Worm (Caenorhabditis elegans) whole organism, L4 larva: ENCODE data around the gene srt-17.

Source experiments
- ceh-28 ChIP-seq: fragments of 150-350 bp; optimal IDR thresholded peaks from 2 replicates; lab custom pipeline; 2014; ENCODE audit warnings: missing biosample characterization, missing genetic modification reagents, missing genetic modification characterization
- egl-27 ChIP-seq: sonication (generic microtip); optimal IDR thresholded peaks from 3 replicates; lab custom pipeline; 2017; ENCODE audit warnings: missing biosample characterization, missing genetic modification reagents, missing genetic modification characterization
- lin-1 ChIP-seq: fragments of 200-800 bp; sonication (Bioruptor generic); IDR thresholded peaks from 2 replicates; pipeline ENCODE4 v1.3.6; 2022; ENCODE audit warnings: missing genetic modification reagents, missing genetic modification characterization, missing compliant biosample characterization
- lin-39 ChIP-seq: fragments of 150-350 bp; optimal IDR thresholded peaks from 2 replicates; lab custom pipeline; 2014; ENCODE audit warnings: missing biosample characterization, missing genetic modification reagents, missing genetic modification characterization
- lsy-2 ChIP-seq, 2 experiments: fragments of 150-350 bp in 1 of 2; sonication (generic microtip) in 1 of 2; optimal IDR thresholded peaks; 2 replicates each; lab custom pipeline; 2014 to 2017; ENCODE audit warnings: missing biosample characterization in 2 of 2, missing genetic modification characterization in 2 of 2
- pqm-1 ChIP-seq: sonication (generic microtip); optimal IDR thresholded peaks from 2 replicates; lab custom pipeline; 2017; ENCODE audit warnings: missing biosample characterization, missing genetic modification characterization
- saeg-2 ChIP-seq: fragments of 200-800 bp; sonication (Bioruptor generic); IDR thresholded peaks from 2 replicates; pipeline ENCODE4 v1.3.6; 2022; ENCODE audit warnings: missing genetic modification reagents, missing genetic modification characterization, missing compliant biosample characterization
- unc-62 ChIP-seq, 3 experiments: fragments of 150-350 bp in 1 of 3; sonication (generic microtip); optimal IDR thresholded peaks in 2 of 3; peaks in 1 of 3; 1 replicate in 1 of 3; 2 replicates in 2 of 3; lab custom pipeline; 2014 to 2017; ENCODE audit warnings: missing biosample characterization in 3 of 3, missing genetic modification characterization in 3 of 3, missing genetic modification reagents in 3 of 3, missing genotype in 1 of 3
- ztf-11 ChIP-seq: fragments of 150-350 bp; optimal IDR thresholded peaks from 2 replicates; lab custom pipeline; 2014; ENCODE audit warnings: missing biosample characterization, missing genetic modification characterization

DNA sequence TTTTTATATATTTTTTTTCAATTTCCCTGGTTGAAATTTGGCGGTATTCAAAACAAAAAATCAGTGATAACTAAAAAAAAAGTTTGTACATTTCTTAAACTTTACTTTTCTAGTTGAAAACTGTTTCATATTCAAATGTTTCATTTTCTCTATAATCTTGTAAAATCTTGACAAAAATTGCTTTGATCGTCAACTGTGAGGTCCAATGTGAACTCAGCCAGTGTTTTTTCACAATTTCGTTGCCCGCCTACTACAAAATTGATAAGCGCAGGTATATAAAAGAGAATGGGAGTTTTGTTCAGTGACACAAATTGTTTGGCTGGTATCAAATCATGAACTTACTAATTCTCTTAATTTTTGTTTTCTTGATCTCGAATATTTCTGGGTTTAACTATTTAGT, 22.1 kb upstream of the srt-17 start, which contains the start of gene ugt-42:
- no peak for TF ChIP-seq lsy-2 (tag; optimal IDR thresholded peaks at IDR 0.05; lab: Kevin White, UChicago)
- TF ChIP-seq egl-27 = no peak
- no peak for TF ChIP-seq unc-62 (GFP tag; optimal IDR thresholded peaks at IDR 0.05 in 1 of 2; lab: Kevin White, UChicago)
- TF ChIP-seq unc-62 (tag; optimal IDR thresholded peaks at IDR 0.05; lab: Kevin White, UChicago) = no peak
- TF ChIP-seq lin-1 = no peak
- no peak for TF ChIP-seq lin-39 (tag; lab: Kevin White, UChicago)
- TF ChIP-seq ztf-11 = no peak
- no peak for TF ChIP-seq ceh-28
- TF ChIP-seq saeg-2 (GFP tag; lab: Robert Waterston, UW) = no peak
- TF ChIP-seq pqm-1 (tag; lab: Kevin White, UChicago) = no peak
